Fruit fly (Drosophila melanogaster): ENCODE measurements around the gene CG18823.

dm6 chrX:1033066-1033465 lies 42.7 kb downstream of the CG18823 start:
- TF ChIP-seq h (optimal IDR thresholded peaks at IDR 0.05) (no peak), insv (optimal IDR thresholded peaks at IDR 0.05) (no peak), Sin3A (optimal IDR thresholded peaks at IDR 0.05) (no peak), Myc (optimal IDR thresholded peaks at IDR 0.05) (no peak)

Data from Kc167 (cell line).